Worm (Caenorhabditis elegans): ENCODE data around the gene cng-3.

DNA sequence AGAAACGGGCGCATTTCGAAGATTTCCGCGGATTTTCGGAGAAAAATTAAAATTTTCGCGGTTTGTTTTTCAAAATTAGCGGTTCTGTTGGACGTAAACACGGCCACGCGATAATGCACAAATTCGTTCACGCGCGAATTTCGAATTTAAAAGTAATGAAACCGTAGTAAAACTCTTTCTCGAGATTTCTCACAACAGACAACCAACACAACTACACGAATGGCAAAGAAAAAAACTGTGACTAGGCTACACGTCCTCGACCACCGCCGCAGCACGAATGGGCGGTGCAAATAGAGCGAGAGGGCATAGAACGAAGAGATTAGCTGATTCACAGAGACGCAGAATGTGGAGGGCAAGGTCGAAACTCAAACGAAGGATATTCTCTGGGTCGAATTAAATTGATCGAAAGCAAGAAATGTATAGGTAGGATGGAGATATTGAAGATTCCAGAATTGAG is 39.9 kb downstream of the cng-3 start, which contains the start of gene idh-1:
- TF ChIP-seq mep-1 (tag; optimal IDR thresholded peaks at IDR 0.05) (no peak), snpc-4 (tag; optimal IDR thresholded peaks at IDR 0.05) (no peak), M03D4.4 (tag; optimal IDR thresholded peaks at IDR 0.05) (no peak), elt-1 (tag; optimal IDR thresholded peaks at IDR 0.05; ENCODE audit: borderline replicate concordance, insufficient read depth) (no peak), pha-4 (tag; optimal IDR thresholded peaks at IDR 0.05) (no peak), lsy-2 (tag; optimal IDR thresholded peaks at IDR 0.05) (no peak), sptf-1 (tag; optimal IDR thresholded peaks at IDR 0.05) (no peak), unc-62 (GFP tag; optimal IDR thresholded peaks at IDR 0.05) (no peak), nhr-76 (tag; optimal IDR thresholded peaks at IDR 0.05) (no peak), lin-13 (tag; optimal IDR thresholded peaks at IDR 0.05) (no peak), elt-3 (tag; optimal IDR thresholded peaks at IDR 0.05) (no peak), mab-5 (tag; optimal IDR thresholded peaks at IDR 0.05) (no peak)
